Worm (Caenorhabditis elegans): ENCODE data around the gene Y102A5C.4.

ce11 chrV:16950036-16950435, 28.0 kb downstream of the Y102A5C.4 start:
- no peak for TF ChIP-seq fkh-4 (tag; optimal IDR thresholded peaks at IDR 0.05; ENCODE audit: borderline replicate concordance)
- TF ChIP-seq lsy-2 (tag; optimal IDR thresholded peaks at IDR 0.05), result no peak
- no peak for TF ChIP-seq ama-1 (optimal IDR thresholded peaks at IDR 0.05)
- TF ChIP-seq efl-1 (optimal IDR thresholded peaks at IDR 0.05), result no peak
- TF ChIP-seq efl-1 (GFP tag; optimal IDR thresholded peaks at IDR 0.05 in 1 of 2), result no peak
- no peak for TF ChIP-seq fos-1 (tag; optimal IDR thresholded peaks at IDR 0.05)
- TF ChIP-seq unc-62 (GFP tag; optimal IDR thresholded peaks at IDR 0.05), result no peak
- TF ChIP-seq snpc-4 (tag; optimal IDR thresholded peaks at IDR 0.05), result no peak
- no peak for TF ChIP-seq xbp-1 (tag; optimal IDR thresholded peaks at IDR 0.05)
- TF ChIP-seq dpl-1 (GFP tag; optimal IDR thresholded peaks at IDR 0.05), result no peak
- TF ChIP-seq nhr-84 (tag; optimal IDR thresholded peaks at IDR 0.05), result no peak
- no peak for TF ChIP-seq nhr-20 (tag; optimal IDR thresholded peaks at IDR 0.05)
- TF ChIP-seq hlh-4 (tag; optimal IDR thresholded peaks at IDR 0.05), result no peak
- no peak for TF ChIP-seq F16B12.6 (tag; optimal IDR thresholded peaks at IDR 0.05)
